Worm (Caenorhabditis elegans) whole organism, L2 larva: ENCODE data around the gene drl-1.

Source experiments
- ceh-82 ChIP-seq: fragments of 150-350 bp; optimal IDR thresholded peaks from 2 replicates; lab custom pipeline; 2014; ENCODE audit warnings: missing biosample characterization, missing genetic modification characterization
- gmeb-1 ChIP-seq: fragments of 150-350 bp; optimal IDR thresholded peaks from 2 replicates; lab custom pipeline; 2014; ENCODE audit warnings: missing biosample characterization, missing genetic modification characterization
- lin-13 ChIP-seq: fragments of 150-350 bp; optimal IDR thresholded peaks from 2 replicates; lab custom pipeline; 2014; ENCODE audit warnings: missing biosample characterization, missing genetic modification reagents, missing genetic modification characterization
- mdl-1 ChIP-seq, 2 experiments: fragments of 150-350 bp in 1 of 2; sonication (generic microtip) in 1 of 2; optimal IDR thresholded peaks; 2 replicates each; lab custom pipeline; 2017; ENCODE audit warnings: missing biosample characterization in 2 of 2, missing genetic modification characterization in 2 of 2
- snpc-4 ChIP-seq: fragments of 150-350 bp; optimal IDR thresholded peaks from 2 replicates; lab custom pipeline; 2014; ENCODE audit warnings: missing biosample characterization, missing genetic modification characterization
- unc-39 ChIP-seq: fragments of 150-350 bp; optimal IDR thresholded peaks from 2 replicates; lab custom pipeline; 2014; ENCODE audit warnings: missing biosample characterization, missing genetic modification characterization
- unc-62 ChIP-seq: fragments of 150-350 bp; optimal IDR thresholded peaks from 2 replicates; lab custom pipeline; 2014; ENCODE audit warnings: missing biosample characterization, missing genetic modification reagents, missing genetic modification characterization
- zag-1 ChIP-seq: fragments of 150-350 bp; optimal IDR thresholded peaks from 2 replicates; lab custom pipeline; 2014; ENCODE audit warnings: missing biosample characterization, missing genetic modification characterization

ce11 chrIV:377791-378190 lies 52.9 kb downstream of the drl-1 start:
- TF ChIP-seq mdl-1 (tag; optimal IDR thresholded peaks at IDR 0.05; lab: Kevin White, UChicago) = no peak
- TF ChIP-seq gmeb-1 (tag; lab: Kevin White, UChicago) = no peak
- no peak for TF ChIP-seq unc-62 (GFP tag; lab: Kevin White, UChicago)
- no peak for TF ChIP-seq zag-1
- no peak for TF ChIP-seq ceh-82 (tag; lab: Kevin White, UChicago)
- TF ChIP-seq snpc-4 = no peak
- TF ChIP-seq lin-13 = no peak
- TF ChIP-seq unc-39 (tag; lab: Kevin White, UChicago) = no peak
